Fruit fly (Drosophila melanogaster) whole organism, embryonic: ENCODE measurements around the gene Rpp30.

Experiments used
- CG10267 ChIP-seq: fragments of 200-800 bp; sonication (Bioruptor generic); optimal IDR thresholded peaks from 2 replicates; lab custom pipeline; 2018; ENCODE audit warnings: missing biosample characterization, mild to moderate bottlenecking, missing genetic modification characterization, moderate library complexity
- CG10543 ChIP-seq: fragments of 200-800 bp; sonication (Bioruptor generic); optimal IDR thresholded peaks from 3 replicates; lab custom pipeline; 2017; ENCODE audit warnings: missing biosample characterization, mild to moderate bottlenecking, missing genetic modification characterization, moderate library complexity
- CG12299 ChIP-seq: fragments of 200-800 bp; sonication (Bioruptor generic); optimal IDR thresholded peaks from 2 replicates; lab custom pipeline; 2018; ENCODE audit warnings: missing biosample characterization, mild to moderate bottlenecking, missing genetic modification characterization
- CG12391 ChIP-seq: fragments of 200-800 bp; sonication (Bioruptor generic); optimal IDR thresholded peaks from 3 replicates; lab custom pipeline; 2018; ENCODE audit warnings: missing biosample characterization, mild to moderate bottlenecking, missing genetic modification characterization, moderate library complexity
- CG13296 ChIP-seq: fragments of 200-800 bp; sonication (Bioruptor generic); optimal IDR thresholded peaks from 3 replicates; lab custom pipeline; 2018; ENCODE audit warnings: missing biosample characterization, mild to moderate bottlenecking, missing genetic modification characterization
- CG16813 ChIP-seq: fragments of 200-800 bp; sonication (Bioruptor generic); IDR thresholded peaks from 3 replicates; pipeline ENCODE4 v1.3.6; 2022; ENCODE audit warnings: missing biosample characterization, missing genetic modification characterization; ENCODE audit not compliant: partially characterized antibody
- CG17829 ChIP-seq: fragments of 200-800 bp; optimal IDR thresholded peaks from 2 replicates; lab custom pipeline; 2019; ENCODE audit warnings: missing biosample characterization, mild to moderate bottlenecking, missing genetic modification characterization, moderate library complexity
- CG30020 ChIP-seq: fragments of 200-800 bp; optimal IDR thresholded peaks from 2 replicates; lab custom pipeline; 2019; ENCODE audit warnings: missing biosample characterization, mild to moderate bottlenecking, missing genetic modification characterization, moderate library complexity
- CG34422 ChIP-seq: fragments of 200-800 bp; sonication (Bioruptor generic); IDR thresholded peaks from 3 replicates; pipeline ENCODE4 v1.3.6; 2022; ENCODE audit warnings: missing biosample characterization, missing genetic modification characterization
- CG6272 ChIP-seq: fragments of 200-800 bp; sonication (Bioruptor generic); IDR thresholded peaks from 2 replicates; pipeline ENCODE4 v1.3.6; 2022; ENCODE audit warnings: missing biosample characterization, missing genetic modification characterization
- CG6791 ChIP-seq: fragments of 200-800 bp; sonication (Bioruptor generic); IDR thresholded peaks from 3 replicates; pipeline ENCODE4 v1.3.6; 2022; ENCODE audit warnings: missing biosample characterization, missing genetic modification characterization; ENCODE audit not compliant: partially characterized antibody
- CG8944 ChIP-seq: fragments of 200-800 bp; sonication (Bioruptor generic); optimal IDR thresholded peaks from 3 replicates; lab custom pipeline; 2016; ENCODE audit warnings: missing biosample characterization, missing genetic modification characterization
- CG9817 ChIP-seq: fragments of 200-800 bp; sonication (Bioruptor generic); optimal IDR thresholded peaks from 2 replicates; lab custom pipeline; 2018; ENCODE audit warnings: missing biosample characterization, mild to moderate bottlenecking, missing genetic modification characterization, moderate library complexity
- CHES-1-like ChIP-seq: fragments of 200-800 bp; sonication (Bioruptor generic); optimal IDR thresholded peaks from 2 replicates; lab custom pipeline; 2016; ENCODE audit warnings: missing biosample characterization, missing genetic modification characterization
- Chrac-16 ChIP-seq: fragments of 200-800 bp; sonication (Bioruptor generic); optimal IDR thresholded peaks from 3 replicates; lab custom pipeline; 2016; ENCODE audit warnings: missing biosample characterization, missing genetic modification characterization
- Dp ChIP-seq: fragments of 200-800 bp; sonication (Bioruptor generic); optimal IDR thresholded peaks from 2 replicates; lab custom pipeline; 2018; ENCODE audit warnings: missing biosample characterization, mild to moderate bottlenecking, missing genetic modification characterization, moderate library complexity
- Fer2 ChIP-seq: fragments of 200-800 bp; sonication (Bioruptor generic); optimal IDR thresholded peaks from 2 replicates; lab custom pipeline; 2018; ENCODE audit warnings: missing biosample characterization, mild to moderate bottlenecking, missing genetic modification characterization, moderate library complexity
- Fer3 ChIP-seq: fragments of 200-800 bp; sonication (Bioruptor generic); optimal IDR thresholded peaks from 2 replicates; lab custom pipeline; 2018; ENCODE audit warnings: missing biosample characterization, mild to moderate bottlenecking, missing genetic modification characterization, moderate library complexity
- HLH4C ChIP-seq: fragments of 200-800 bp; sonication (Bioruptor generic); IDR thresholded peaks from 3 replicates; pipeline ENCODE4 v1.3.6; 2022; ENCODE audit warnings: missing biosample characterization, missing genetic modification characterization; ENCODE audit not compliant: partially characterized antibody
- Hmx ChIP-seq: fragments of 200-800 bp; sonication (Bioruptor generic); optimal IDR thresholded peaks from 2 replicates; lab custom pipeline; 2016; ENCODE audit warnings: missing biosample characterization, missing genetic modification characterization
- Hr51 ChIP-seq, 2 experiments: fragments of 200-800 bp; sonication (Bioruptor generic); optimal IDR thresholded peaks; 2 replicates in 1 of 2; 3 replicates in 1 of 2; lab custom pipeline; 2016 to 2018; ENCODE audit warnings: missing biosample characterization in 2 of 2, missing genetic modification characterization in 2 of 2, mild to moderate bottlenecking in 1 of 2, moderate library complexity in 1 of 2
- Lhr ChIP-seq: fragments of 200-800 bp; sonication (Bioruptor generic); optimal IDR thresholded peaks from 3 replicates; lab custom pipeline; 2017; ENCODE audit warnings: mild to moderate bottlenecking, missing biosample characterization, missing genetic modification reagents, missing genetic modification characterization
- MESR4 ChIP-seq: fragments of 200-800 bp; sonication (Bioruptor generic); optimal IDR thresholded peaks from 2 replicates; lab custom pipeline; 2018; ENCODE audit warnings: missing biosample characterization, mild to moderate bottlenecking, missing genetic modification characterization, moderate library complexity
- Rfx ChIP-seq: fragments of 200-800 bp; sonication (Bioruptor generic); IDR thresholded peaks from 2 replicates; pipeline ENCODE4 v1.3.6; 2022; ENCODE audit warnings: missing biosample characterization, missing genetic modification characterization
- Scr ChIP-seq: fragments of 200-800 bp; sonication (Bioruptor generic); IDR thresholded peaks from 2 replicates; pipeline ENCODE4 v1.3.6; 2022; ENCODE audit warnings: missing biosample characterization, missing genetic modification characterization; ENCODE audit not compliant: partially characterized antibody
- ap ChIP-seq: fragments of 200-800 bp; sonication (Bioruptor generic); IDR thresholded peaks from 2 replicates; pipeline ENCODE4 v1.3.6; 2022; ENCODE audit warnings: missing biosample characterization, missing genetic modification characterization
- ase ChIP-seq: fragments of 200-800 bp; sonication (Bioruptor generic); IDR thresholded peaks from 3 replicates; pipeline ENCODE4 v1.3.6; 2022; ENCODE audit warnings: missing biosample characterization, missing genetic modification characterization
- bigmax ChIP-seq: fragments of 200-800 bp; sonication (Bioruptor generic); optimal IDR thresholded peaks from 2 replicates; lab custom pipeline; 2018; ENCODE audit warnings: missing biosample characterization, mild to moderate bottlenecking, missing genetic modification characterization
- cato ChIP-seq: fragments of 200-800 bp; sonication (Bioruptor generic); optimal IDR thresholded peaks from 2 replicates; lab custom pipeline; 2016; ENCODE audit warnings: missing biosample characterization, missing genetic modification characterization, borderline replicate concordance
- hth ChIP-seq: fragments of >200 bp; optimal IDR thresholded peaks from 2 replicates; lab custom pipeline; 2017; ENCODE audit warnings: inconsistent platforms
- ind ChIP-seq: fragments of 200-800 bp; sonication (Bioruptor generic); optimal IDR thresholded peaks from 3 replicates; lab custom pipeline; 2016; ENCODE audit warnings: missing biosample characterization, missing genetic modification characterization
- oc ChIP-seq: fragments of 200-800 bp; sonication (Bioruptor generic); optimal IDR thresholded peaks from 2 replicates; lab custom pipeline; 2018; ENCODE audit warnings: missing biosample characterization, mild to moderate bottlenecking, missing genetic modification characterization, moderate library complexity
- pfk ChIP-seq: fragments of 200-800 bp; sonication (Bioruptor generic); optimal IDR thresholded peaks from 2 replicates; lab custom pipeline; 2018; ENCODE audit warnings: missing biosample characterization, mild to moderate bottlenecking, missing genetic modification characterization, moderate library complexity
- row ChIP-seq: fragments of 200-800 bp; sonication (Bioruptor generic); IDR thresholded peaks from 3 replicates; pipeline ENCODE4 v1.3.6; 2022; ENCODE audit warnings: missing biosample characterization, missing genetic modification characterization
- slbo ChIP-seq: fragments of 200-800 bp; sonication (Bioruptor generic); IDR thresholded peaks from 2 replicates; pipeline ENCODE4 v1.3.6; 2022; ENCODE audit warnings: missing biosample characterization, missing genetic modification characterization
- sna ChIP-seq: fragments of 200-800 bp; sonication (Bioruptor generic); IDR thresholded peaks from 2 replicates; pipeline ENCODE4 v1.3.6; 2022; ENCODE audit warnings: missing biosample characterization, missing genetic modification characterization; ENCODE audit not compliant: partially characterized antibody
- stc ChIP-seq: fragments of 200-800 bp; sonication (Bioruptor generic); IDR thresholded peaks from 2 replicates; pipeline ENCODE4 v1.3.6; 2022; ENCODE audit warnings: missing biosample characterization, missing genetic modification characterization
- sug ChIP-seq: fragments of 200-800 bp; optimal IDR thresholded peaks from 2 replicates; lab custom pipeline; 2019; ENCODE audit warnings: missing biosample characterization, mild to moderate bottlenecking, missing genetic modification characterization, moderate library complexity
- tup ChIP-seq: fragments of 200-800 bp; sonication (Bioruptor generic); optimal IDR thresholded peaks from 2 replicates; lab custom pipeline; 2016; ENCODE audit warnings: missing biosample characterization, mild to moderate bottlenecking, missing genetic modification characterization, moderate library complexity
- unc-4 ChIP-seq: fragments of 200-800 bp; sonication (Bioruptor generic); IDR thresholded peaks from 2 replicates; pipeline ENCODE4 v1.3.6; 2022; ENCODE audit warnings: missing biosample characterization, missing genetic modification characterization; ENCODE audit not compliant: partially characterized antibody
- vfl ChIP-seq: fragments of 200-800 bp; sonication (Bioruptor generic); optimal IDR thresholded peaks from 2 replicates; lab custom pipeline; 2016; ENCODE audit warnings: missing biosample characterization, missing genetic modification characterization

The Rpp30 gene

dm6 chr2L:294452-295362 is 42.5 kb upstream of the Rpp30 start, which contains the start of the genes U2af38 and Stip1 (continued):
- TF ChIP-seq CG10543 (GFP tag; lab: Kevin White, UChicago) (peak; percentile 66), Lhr (GFP tag; lab: Kevin White, UChicago) (peak; percentile 35), cato (GFP tag; lab: Kevin White, UChicago) (no peak), CG6272 (GFP tag; lab: Robert Waterston, UW) (0 out of 2 replicates have a peak, but pooled peaks have one; percentile 4), pfk (peak; percentile 13), bigmax (GFP tag; lab: Kevin White, UChicago) (peak; percentile 55), sug (tag; lab: Kevin White, UChicago) (peak; percentile 42), HLH4C (GFP tag; lab: Robert Waterston, UW) (peak; percentile 69), sna (peak; percentile 54; the same call in 1 of the 2 replicates), unc-4 (GFP tag; lab: Robert Waterston, UW) (peak; percentile 76), CG10267 (peak; percentile 85), vfl (GFP tag; lab: Kevin White, UChicago) (peak; percentile 12), Chrac-16 (GFP tag; lab: Kevin White, UChicago) (peak; percentile 2), Hmx (GFP tag; lab: Kevin White, UChicago) (no peak), CG12391 (tag; lab: Kevin White, UChicago) (peak; percentile 64), stc (GFP tag; lab: Robert Waterston, UW) (no peak), Scr (GFP tag; lab: Robert Waterston, UW) (peak; percentile 72), oc (tag; lab: Kevin White, UChicago) (peak; percentile 35), MESR4 (GFP tag; lab: Kevin White, UChicago) (peak; percentile 80), CG8944 (peak; percentile 2), ase (GFP tag; lab: Robert Waterston, UW) (no peak), CG34422 (GFP tag; lab: Robert Waterston, UW) (peak; percentile 68; the same call in 2 of the 3 replicates), Fer2 (tag; lab: Kevin White, UChicago) (peak; percentile 11), CG13296 (GFP tag; lab: Kevin White, UChicago) (peak; percentile 30), Dp (peak; percentile 34), slbo (peak; percentile 64; the same call in 1 of the 2 replicates), CG9817 (tag; lab: Kevin White, UChicago) (peak; percentile 10), CG12299 (tag; lab: Kevin White, UChicago) (no peak), CHES-1-like (GFP tag; lab: Kevin White, UChicago) (no peak), hth (lab: Kevin White, UChicago) (no peak), Fer3 (tag; lab: Kevin White, UChicago) (peak; percentile 10), ind (GFP tag; lab: Kevin White, UChicago) (peak; percentile 4), tup (GFP tag; lab: Kevin White, UChicago) (no peak), CG16813 (GFP tag; lab: Robert Waterston, UW) (peak; percentile 70), Hr51 (GFP tag; optimal IDR thresholded peaks at IDR 0.05; lab: Kevin White, UChicago) (peak in 1 of 2 experiments; percentile 3), CG17829 (tag; lab: Kevin White, UChicago) (peak; percentile 55), ap (GFP tag; lab: Robert Waterston, UW) (no peak), Rfx (GFP tag; lab: Robert Waterston, UW) (peak; percentile 38), CG6791 (GFP tag; lab: Robert Waterston, UW) (peak; percentile 36; the same call in 1 of the 3 replicates), CG30020 (tag; lab: Kevin White, UChicago) (peak; percentile 33), row (GFP tag; lab: Robert Waterston, UW) (peak; percentile 58)
- TF ChIP-seq, all 482 proteins: peak for 130
